Worm (Caenorhabditis elegans): ENCODE measurements around the gene trmt-10C.2.
A peak's percentile ranks its signal among the peaks of the same experiment; 100 is the strongest.

Gene trmt-10C.2

DNA sequence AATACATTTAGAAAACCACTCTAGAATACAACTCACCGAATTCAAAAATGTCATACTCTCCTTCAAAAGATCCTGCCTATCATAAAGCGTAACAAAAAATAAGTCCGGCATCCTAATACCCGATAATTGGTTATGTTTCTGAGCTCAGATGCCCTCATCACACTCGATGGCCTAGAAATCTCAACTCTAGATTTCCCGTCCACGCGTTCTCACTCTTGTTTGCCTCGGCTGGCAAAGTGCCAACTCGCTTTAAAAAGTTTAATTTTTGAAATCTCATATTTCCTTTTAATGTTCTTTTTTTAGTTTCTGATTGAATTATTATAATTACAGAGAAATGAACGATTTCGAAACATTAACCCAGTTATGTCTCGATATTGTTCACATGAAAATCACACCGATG lies 21.6 kb downstream of the trmt-10C.2 start, which contains the start of the genes C56G2.15 and thoc-2:
C56G2.15 (minus strand) TSS at position 188 of the 400 bp plus-strand sequence.
thoc-2 (plus strand) TSS at position 331 of the 400 bp plus-strand sequence.
- TF ChIP-seq nhr-232 (tag; optimal IDR thresholded peaks at IDR 0.05) (no peak), tbx-2 (tag; optimal IDR thresholded peaks at IDR 0.05) (peak; percentile 51), ceh-2 (tag; optimal IDR thresholded peaks at IDR 0.05) (peak; percentile 10), che-1 (tag; optimal IDR thresholded peaks at IDR 0.05) (no peak), C08G9.2 (tag; optimal IDR thresholded peaks at IDR 0.05) (peak; percentile 38), ceh-31 (tag; optimal IDR thresholded peaks at IDR 0.05) (peak; percentile 51), ttx-3 (tag; optimal IDR thresholded peaks at IDR 0.05) (no peak)

ce11 chrIII:6368524-6368923 lies 22.4 kb downstream of the trmt-10C.2 start:
- no peak for TF ChIP-seq unc-55 (GFP tag; optimal IDR thresholded peaks at IDR 0.05)
- no peak for TF ChIP-seq sox-2 (GFP tag; IDR thresholded peaks at IDR 0.05)
- TF ChIP-seq ahr-1 (tag; optimal IDR thresholded peaks at IDR 0.05), result no peak
- no peak for TF ChIP-seq dmd-4 (tag; optimal IDR thresholded peaks at IDR 0.05; ENCODE audit: borderline replicate concordance)
- TF ChIP-seq hlh-6 (tag; optimal IDR thresholded peaks at IDR 0.05), result no peak
- TF ChIP-seq eyg-1 (tag; optimal IDR thresholded peaks at IDR 0.05), result no peak
- TF ChIP-seq ceh-19 (GFP tag; optimal IDR thresholded peaks at IDR 0.05), result no peak
- TF ChIP-seq madf-2 (tag; optimal IDR thresholded peaks at IDR 0.05), result no peak
- TF ChIP-seq hlh-15 (tag; optimal IDR thresholded peaks at IDR 0.05), result no peak
- no peak for TF ChIP-seq ceh-2 (tag; optimal IDR thresholded peaks at IDR 0.05)
- TF ChIP-seq pag-3 (tag; optimal IDR thresholded peaks at IDR 0.05; ENCODE audit: borderline replicate concordance), result no peak
- TF ChIP-seq T23F11.4 (GFP tag; optimal IDR thresholded peaks at IDR 0.05), result no peak
- no peak for TF ChIP-seq ets-4 (tag; optimal IDR thresholded peaks at IDR 0.05)
- TF ChIP-seq ref-2 (tag; optimal IDR thresholded peaks at IDR 0.05), result no peak

DNA sequence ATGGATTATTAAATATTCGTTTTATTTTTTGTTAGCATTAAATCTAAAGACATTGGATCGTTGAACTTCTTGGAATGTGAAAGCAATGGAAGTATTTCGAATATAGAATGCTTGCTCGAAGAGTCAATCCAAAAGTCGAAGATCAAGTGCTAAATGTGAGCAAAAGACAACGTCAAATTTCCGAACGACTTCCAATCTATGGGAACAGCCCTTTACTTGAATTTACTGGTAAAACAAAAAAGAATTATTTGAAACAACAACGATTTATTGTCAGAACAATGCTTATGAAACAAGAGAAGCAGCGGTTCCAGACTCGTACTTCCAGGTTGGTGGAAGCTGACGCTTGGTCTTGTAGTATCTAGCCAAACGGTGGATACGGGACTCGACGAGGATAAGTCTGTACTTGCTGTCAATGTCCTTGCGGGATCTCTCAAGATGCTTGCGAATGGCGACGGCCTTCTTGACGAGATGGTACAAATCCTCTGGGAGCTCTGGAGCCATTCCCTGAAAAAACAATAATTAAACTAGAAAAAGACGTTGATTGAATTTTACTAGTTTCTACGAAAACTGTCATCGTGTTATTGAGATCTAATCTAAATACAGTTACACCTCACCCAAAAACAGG lies 27.9 kb downstream of the trmt-10C.2 start:
- no peak for TF ChIP-seq F13H6.1 (tag; optimal IDR thresholded peaks at IDR 0.05)
- TF ChIP-seq ama-1 (optimal IDR thresholded peaks at IDR 0.05), result peak; percentile 17

DNA sequence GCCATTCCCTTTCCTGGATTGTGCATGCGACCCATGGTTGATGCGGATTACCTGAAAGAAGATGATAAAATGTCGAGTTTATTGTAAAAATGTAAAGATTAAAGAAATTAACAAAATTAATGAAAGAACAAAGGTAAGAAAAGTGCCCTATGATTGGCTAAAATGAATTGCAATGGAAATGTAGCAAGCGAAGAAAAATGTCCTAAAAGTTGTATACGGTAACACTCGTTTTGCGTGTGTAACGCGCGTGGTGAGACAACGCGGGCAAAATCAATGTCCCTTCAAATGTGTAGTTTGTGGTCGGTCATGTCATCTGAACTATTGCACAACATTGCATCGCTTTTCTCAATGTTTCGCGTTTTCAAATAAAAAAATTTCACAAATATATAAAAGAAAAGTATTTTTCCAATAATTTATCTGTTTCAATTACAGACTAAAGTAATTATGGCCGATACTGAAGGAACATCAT lies 28.9 kb downstream of the trmt-10C.2 start, which contains the start of the genes rps-13 and nfx-1:
rps-13 (minus strand) TSS at position 51 of the 469 bp plus-strand sequence.
nfx-1 (plus strand) TSS at position 433 of the 469 bp plus-strand sequence.
- TF ChIP-seq rnt-1 (tag; optimal IDR thresholded peaks at IDR 0.05) (peak; percentile 66), sox-4 (tag; optimal IDR thresholded peaks at IDR 0.05) (no peak), K02D7.2 (tag; optimal IDR thresholded peaks at IDR 0.05) (no peak), nhr-11 (tag; optimal IDR thresholded peaks at IDR 0.05) (no peak), unc-3 (GFP tag; conservative IDR thresholded peaks at IDR 0.05) (no peak), unc-3 (tag; optimal IDR thresholded peaks at IDR 0.05) (no peak), npax-4 (tag; optimal IDR thresholded peaks at IDR 0.05) (no peak), ceh-9 (tag; optimal IDR thresholded peaks at IDR 0.05) (no peak), F13H6.1 (tag; optimal IDR thresholded peaks at IDR 0.05) (no peak), gmeb-2 (tag; optimal IDR thresholded peaks at IDR 0.05) (no peak), hlh-13 (GFP tag; optimal IDR thresholded peaks at IDR 0.05) (no peak), unc-42 (tag; optimal IDR thresholded peaks at IDR 0.05) (peak; percentile 38), C38D4.7 (GFP tag; optimal IDR thresholded peaks at IDR 0.05) (no peak), hlh-30 (tag; optimal IDR thresholded peaks at IDR 0.05; ENCODE audit: insufficient read depth) (peak; percentile 78), syd-9 (tag; optimal IDR thresholded peaks at IDR 0.05) (no peak), fax-1 (tag; optimal IDR thresholded peaks at IDR 0.05) (no peak), ceh-22 (tag; optimal IDR thresholded peaks at IDR 0.05) (no peak), nhr-232 (tag; optimal IDR thresholded peaks at IDR 0.05) (no peak), pha-4 (tag; optimal IDR thresholded peaks at IDR 0.05) (no peak), ref-2 (tag; optimal IDR thresholded peaks at IDR 0.05) (peak; percentile 35), lin-11 (tag; optimal IDR thresholded peaks at IDR 0.05) (no peak), ceh-48 (tag; optimal IDR thresholded peaks at IDR 0.05) (peak; percentile 50), odd-2 (tag; optimal IDR thresholded peaks at IDR 0.05) (no peak), madf-2 (tag; optimal IDR thresholded peaks at IDR 0.05) (no peak), ceh-31 (tag; optimal IDR thresholded peaks at IDR 0.05) (peak; percentile 61), nfya-1 (tag; optimal IDR thresholded peaks at IDR 0.05) (peak; percentile 93), ets-4 (tag; optimal IDR thresholded peaks at IDR 0.05) (peak; percentile 25), ahr-1 (tag; optimal IDR thresholded peaks at IDR 0.05) (no peak), dmd-4 (tag; optimal IDR thresholded peaks at IDR 0.05; ENCODE audit: borderline replicate concordance) (no peak), ceh-34 (tag; optimal IDR thresholded peaks at IDR 0.05) (peak; percentile 43), Y22D7AL.16 (tag; optimal IDR thresholded peaks at IDR 0.05) (no peak), ceh-24 (tag; optimal IDR thresholded peaks at IDR 0.05) (no peak)
